Worm (Caenorhabditis elegans): ENCODE results near the gene F39F10.3.

DNA sequence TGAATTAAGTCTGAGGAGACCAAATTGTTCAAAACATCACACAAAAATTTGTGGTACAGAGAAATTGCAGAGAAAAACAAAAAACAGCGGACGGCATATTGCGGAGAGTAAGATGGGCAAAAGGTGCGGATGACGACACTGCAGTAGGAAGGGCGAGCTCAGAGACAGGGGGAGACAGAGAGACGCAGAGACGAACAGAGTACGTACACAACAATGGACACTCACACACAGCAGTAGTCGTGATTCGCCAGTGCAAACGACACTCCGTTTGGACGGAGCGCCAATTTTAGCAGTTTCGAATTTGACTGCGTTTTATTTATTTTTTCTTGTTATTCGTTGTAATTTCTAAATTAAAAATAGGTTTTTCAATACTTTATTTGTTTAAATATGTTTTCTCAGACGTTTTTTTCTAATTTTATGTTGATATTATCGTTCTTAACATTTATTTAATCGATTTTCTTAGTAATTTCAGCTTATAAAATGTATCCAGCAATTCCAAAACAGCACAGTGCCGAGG is 19.3 kb upstream of the F39F10.3 start, which contains the start of gene T20F7.1:
- TF ChIP-seq vab-7 (GFP tag; IDR thresholded peaks at IDR 0.05), result no peak
- TF ChIP-seq nhr-77 (tag; optimal IDR thresholded peaks at IDR 0.05), result no peak
- TF ChIP-seq ceh-20 (GFP tag; IDR thresholded peaks at IDR 0.05), result 0 out of 2 replicates have a peak, but pooled peaks have one; percentile 56
- TF ChIP-seq pha-4 (GFP tag; IDR thresholded peaks at IDR 0.05), result no peak
- TF ChIP-seq pha-4 (tag; optimal IDR thresholded peaks at IDR 0.05), result peak; percentile 30
- TF ChIP-seq ceh-28 (tag; optimal IDR thresholded peaks at IDR 0.05), result no peak
